Worm (Caenorhabditis elegans): ENCODE results near the gene Y45F10D.7.

DNA sequence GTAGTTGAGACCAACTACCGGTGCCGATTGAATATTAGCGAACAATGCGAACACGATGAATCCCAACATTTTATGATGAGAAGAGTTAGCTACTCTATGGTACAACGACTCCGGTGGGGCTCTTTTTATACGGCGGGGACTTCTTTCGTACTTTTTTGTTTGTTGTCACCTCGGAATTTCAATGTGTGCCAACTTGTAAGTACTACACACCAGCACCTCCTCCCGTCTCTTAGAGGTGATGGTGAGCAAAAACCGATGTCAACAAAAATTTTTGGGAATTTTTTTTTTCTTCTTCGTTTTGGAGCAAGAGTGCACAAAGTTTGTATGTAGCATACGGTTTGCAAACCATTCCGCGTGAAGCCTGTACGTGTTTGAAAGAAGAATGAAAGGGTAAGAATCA, 14.1 kb upstream of the Y45F10D.7 start, which contains the start of gene Y45F10D.2:
- TF ChIP-seq ceh-9 (tag; optimal IDR thresholded peaks at IDR 0.05) (no peak), unc-39 (tag; optimal IDR thresholded peaks at IDR 0.05) (no peak), lsy-12 (tag; optimal IDR thresholded peaks at IDR 0.05) (no peak), mdl-1 (tag; optimal IDR thresholded peaks at IDR 0.05) (no peak), lin-39 (tag; optimal IDR thresholded peaks at IDR 0.05) (no peak), egl-5 (tag; optimal IDR thresholded peaks at IDR 0.05) (no peak), ZK546.5 (tag; optimal IDR thresholded peaks at IDR 0.05) (no peak), nhr-237 (tag; optimal IDR thresholded peaks at IDR 0.05) (no peak), pha-4 (tag; optimal IDR thresholded peaks at IDR 0.05) (no peak)

Measured in whole organism, L3 larva.